Worm (Caenorhabditis elegans) whole organism, L4/young adult: Measurements from ENCODE around the gene apl-1.

Source experiments
- dao-5 ChIP-seq: sonication (generic microtip); optimal IDR thresholded peaks from 2 replicates; lab custom pipeline; 2016; ENCODE audit warnings: missing genotype, missing genetic modification characterization, moderate library complexity, missing compliant biosample characterization
- him-1 ChIP-seq: sonication (generic microtip); optimal IDR thresholded peaks from 2 replicates; lab custom pipeline; 2016; ENCODE audit warnings: missing genotype, missing genetic modification reagents, missing genetic modification characterization, missing compliant biosample characterization

DNA sequence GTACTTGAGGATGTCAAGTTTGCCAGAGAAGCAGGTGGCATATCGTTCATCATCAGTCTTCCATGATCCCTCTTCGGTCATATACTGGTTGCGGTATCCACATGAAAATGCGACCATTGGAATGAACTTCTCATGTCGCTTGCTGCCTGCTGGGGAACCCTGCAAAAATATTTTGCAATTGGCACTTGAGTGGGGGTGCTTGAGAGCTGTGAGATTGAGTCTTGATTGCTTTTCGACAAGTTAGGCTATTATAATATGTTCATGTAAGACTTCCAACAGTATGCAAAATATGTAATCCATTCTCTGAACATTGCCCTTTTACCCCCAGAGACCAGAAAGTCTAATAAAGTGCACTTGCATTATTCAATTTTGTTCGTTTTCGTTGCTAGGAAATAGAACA, 486 bp downstream of the apl-1 start:
- TF ChIP-seq him-1 (tag; lab: Kevin White, UChicago) (no peak), dao-5 (no peak)
